Fruit fly (Drosophila melanogaster) whole organism, embryonic: ENCODE results near the gene CG17732.

Experiments used
- Adf1 ChIP-seq: fragments of 200-800 bp; sonication (Bioruptor generic); IDR thresholded peaks from 2 replicates; pipeline ENCODE4 v1.3.6; 2022; ENCODE audit warnings: missing biosample characterization, missing genetic modification characterization
- CG10431 ChIP-seq: fragments of 200-800 bp; sonication (Bioruptor generic); optimal IDR thresholded peaks from 3 replicates; lab custom pipeline; 2018; ENCODE audit warnings: missing biosample characterization, mild to moderate bottlenecking, missing genetic modification characterization
- CG12219 ChIP-seq: fragments of 200-800 bp; sonication (Bioruptor generic); optimal IDR thresholded peaks from 3 replicates; lab custom pipeline; 2018; ENCODE audit warnings: missing biosample characterization, mild to moderate bottlenecking, missing genetic modification characterization
- CG12942 ChIP-seq: fragments of 200-800 bp; sonication (Bioruptor generic); optimal IDR thresholded peaks from 3 replicates; lab custom pipeline; 2016; ENCODE audit warnings: missing biosample characterization, missing genetic modification characterization
- CG13287 ChIP-seq: fragments of 200-800 bp; sonication (Bioruptor generic); IDR thresholded peaks from 2 replicates; pipeline ENCODE4 v1.3.6; 2022; ENCODE audit warnings: missing biosample characterization, missing genetic modification characterization; ENCODE audit not compliant: partially characterized antibody
- CG14441 ChIP-seq: fragments of 200-800 bp; sonication (Bioruptor generic); IDR thresholded peaks from 2 replicates; pipeline ENCODE4 v1.3.6; 2022; ENCODE audit warnings: missing biosample characterization, missing genetic modification characterization
- CG16779 ChIP-seq: fragments of 200-800 bp; sonication (Bioruptor generic); IDR thresholded peaks from 2 replicates; pipeline ENCODE4 v1.3.6; 2022; ENCODE audit warnings: missing biosample characterization, missing genetic modification characterization
- CG31365 ChIP-seq: fragments of 200-800 bp; sonication (Bioruptor generic); optimal IDR thresholded peaks from 2 replicates; lab custom pipeline; 2018; ENCODE audit warnings: missing biosample characterization, mild to moderate bottlenecking, missing genetic modification characterization
- CG3281 ChIP-seq: fragments of 200-800 bp; sonication (Bioruptor generic); optimal IDR thresholded peaks from 3 replicates; lab custom pipeline; 2017; ENCODE audit warnings: missing biosample characterization, mild to moderate bottlenecking, missing genetic modification characterization
- CG34224 ChIP-seq: fragments of 200-800 bp; sonication (Bioruptor generic); IDR thresholded peaks from 3 replicates; pipeline ENCODE4 v1.3.6; 2022; ENCODE audit warnings: missing biosample characterization, missing genetic modification characterization; ENCODE audit not compliant: partially characterized antibody
- CG34422 ChIP-seq: fragments of 200-800 bp; sonication (Bioruptor generic); IDR thresholded peaks from 3 replicates; pipeline ENCODE4 v1.3.6; 2022; ENCODE audit warnings: missing biosample characterization, missing genetic modification characterization
- CG7963 ChIP-seq: fragments of 200-800 bp; sonication (Bioruptor generic); IDR thresholded peaks from 3 replicates; pipeline ENCODE4 v1.3.6; 2022; ENCODE audit warnings: missing biosample characterization, missing genetic modification characterization; ENCODE audit not compliant: partially characterized antibody
- CG7987 ChIP-seq: fragments of 200-800 bp; sonication (Bioruptor generic); optimal IDR thresholded peaks from 2 replicates; lab custom pipeline; 2018; ENCODE audit warnings: missing biosample characterization, mild to moderate bottlenecking, missing genetic modification characterization, moderate library complexity
- CG8089 ChIP-seq: fragments of 200-800 bp; sonication (Bioruptor generic); optimal IDR thresholded peaks from 3 replicates; lab custom pipeline; 2016; ENCODE audit warnings: missing biosample characterization, missing genetic modification characterization
- CG8290 ChIP-seq, 3 experiments: fragments of 200-800 bp; sonication (Bioruptor generic); optimal IDR thresholded peaks; 2 replicates each; lab custom pipeline; 2016 to 2019; ENCODE audit warnings: missing biosample characterization in 3 of 3, missing genetic modification characterization in 3 of 3, mild to moderate bottlenecking in 2 of 3, moderate library complexity in 1 of 3
- CG9797 ChIP-seq: fragments of 200-800 bp; sonication (Bioruptor generic); optimal IDR thresholded peaks from 3 replicates; lab custom pipeline; 2018; ENCODE audit warnings: missing biosample characterization, mild to moderate bottlenecking, missing genetic modification characterization
- Dbx ChIP-seq: fragments of 200-800 bp; sonication (Bioruptor generic); IDR thresholded peaks from 3 replicates; pipeline ENCODE4 v1.3.6; 2022; ENCODE audit warnings: missing biosample characterization, missing genetic modification characterization
- Deaf1 ChIP-seq: fragments of 200-800 bp; optimal IDR thresholded peaks from 3 replicates; lab custom pipeline; 2019; ENCODE audit warnings: missing biosample characterization, mild to moderate bottlenecking, missing genetic modification characterization, moderate library complexity
- Dfd ChIP-seq, 2 experiments: fragments of >200 bp; optimal IDR thresholded peaks; 2 replicates each; lab custom pipeline; 2017; ENCODE audit warnings: missing biosample characterization in 2 of 2, missing genetic modification characterization in 2 of 2
- Dp ChIP-seq: fragments of 200-800 bp; sonication (Bioruptor generic); optimal IDR thresholded peaks from 2 replicates; lab custom pipeline; 2018; ENCODE audit warnings: missing biosample characterization, mild to moderate bottlenecking, missing genetic modification characterization, moderate library complexity
- HLH54F ChIP-seq: fragments of 200-800 bp; sonication (Bioruptor generic); optimal IDR thresholded peaks from 3 replicates; lab custom pipeline; 2016; ENCODE audit warnings: missing biosample characterization, missing genetic modification characterization
- HmgD ChIP-seq: fragments of 200-800 bp; sonication (Bioruptor generic); optimal IDR thresholded peaks from 3 replicates; lab custom pipeline; 2016; ENCODE audit warnings: missing biosample characterization, missing genetic modification characterization
- Hmr ChIP-seq: fragments of 200-800 bp; sonication (Bioruptor generic); optimal IDR thresholded peaks from 3 replicates; lab custom pipeline; 2017; ENCODE audit warnings: mild to moderate bottlenecking, missing biosample characterization, missing genetic modification reagents, missing genetic modification characterization
- Jarid2 ChIP-seq: fragments of 200-800 bp; sonication (Bioruptor generic); optimal IDR thresholded peaks from 3 replicates; lab custom pipeline; 2017; ENCODE audit warnings: mild to moderate bottlenecking, missing biosample characterization, missing genetic modification reagents, missing genetic modification characterization
- Med ChIP-seq: fragments of 200-800 bp; sonication (Bioruptor generic); peaks from one replicate; lab custom pipeline; 2016; ENCODE audit warnings: missing biosample characterization, missing genetic modification characterization, mild to moderate bottlenecking, inconsistent platforms, moderate library complexity
- Pdp1 ChIP-seq, 2 experiments: fragments of 200-800 bp; sonication (Bioruptor generic); optimal IDR thresholded peaks; 3 replicates each; lab custom pipeline; 2016; ENCODE audit warnings: missing biosample characterization in 2 of 2, missing genetic modification characterization in 2 of 2, mild to moderate bottlenecking in 1 of 2, moderate library complexity in 1 of 2
- Ravus ChIP-seq: fragments of 200-800 bp; sonication (Bioruptor generic); IDR thresholded peaks from 2 replicates; pipeline ENCODE4 v1.3.6; 2022; ENCODE audit warnings: missing biosample characterization, missing genetic modification characterization
- Trl ChIP-seq, 3 experiments: fragments of >200 bp in 2 of 3; fragments of 200-800 bp in 1 of 3; sonication (Bioruptor generic) in 1 of 3; optimal IDR thresholded peaks; 2 replicates in 1 of 3; 3 replicates in 2 of 3; lab custom pipeline; 2016 to 2017; ENCODE audit warnings: missing biosample characterization in 1 of 3, missing genetic modification characterization in 1 of 3
- abd-A ChIP-seq: fragments of 200-800 bp; sonication (Bioruptor generic); optimal IDR thresholded peaks from 3 replicates; lab custom pipeline; 2019; ENCODE audit warnings: missing biosample characterization, mild to moderate bottlenecking, missing genetic modification characterization, moderate library complexity
- ara ChIP-seq: fragments of 200-800 bp; sonication (Bioruptor generic); IDR thresholded peaks from 2 replicates; pipeline ENCODE4 v1.3.6; 2022; ENCODE audit warnings: missing biosample characterization, missing genetic modification characterization
- ash1 ChIP-seq: fragments of 200-800 bp; sonication (Bioruptor generic); optimal IDR thresholded peaks from 2 replicates; lab custom pipeline; 2018; ENCODE audit warnings: missing biosample characterization, mild to moderate bottlenecking, missing genetic modification characterization
- caup ChIP-seq: fragments of 200-800 bp; sonication (Bioruptor generic); optimal IDR thresholded peaks from 3 replicates; lab custom pipeline; 2017; ENCODE audit warnings: missing biosample characterization, mild to moderate bottlenecking, missing genetic modification characterization, moderate library complexity; ENCODE audit not compliant: severe bottlenecking
- crol ChIP-seq: fragments of 200-800 bp; sonication (Bioruptor generic); IDR thresholded peaks from 2 replicates; pipeline ENCODE4 v1.3.6; 2022; ENCODE audit warnings: missing biosample characterization, missing genetic modification characterization
- cwo ChIP-seq: fragments of 200-800 bp; sonication (Bioruptor generic); optimal IDR thresholded peaks from 3 replicates; lab custom pipeline; 2017; ENCODE audit warnings: missing biosample characterization, missing genetic modification characterization, mild to moderate bottlenecking, moderate library complexity, missing genetic modification reagents
- ems ChIP-seq: fragments of 200-800 bp; sonication (Bioruptor generic); optimal IDR thresholded peaks from 3 replicates; lab custom pipeline; 2016; ENCODE audit warnings: missing biosample characterization, missing genetic modification characterization
- gro ChIP-seq: fragments of 200-800 bp; sonication (Bioruptor generic); optimal IDR thresholded peaks from 2 replicates; lab custom pipeline; 2016; ENCODE audit warnings: missing biosample characterization, missing genetic modification characterization
- insv ChIP-seq, 2 experiments: fragments of 200-800 bp; sonication (Bioruptor generic); optimal IDR thresholded peaks; 3 replicates each; lab custom pipeline; 2016 to 2018; ENCODE audit warnings: missing biosample characterization in 2 of 2, missing genetic modification characterization in 2 of 2
- inv ChIP-seq: fragments of 200-800 bp; sonication (Bioruptor generic); IDR thresholded peaks from 2 replicates; pipeline ENCODE4 v1.3.6; 2022; ENCODE audit warnings: missing biosample characterization, missing genetic modification characterization; ENCODE audit not compliant: partially characterized antibody
- lilli ChIP-seq: fragments of 200-800 bp; sonication (Bioruptor generic); optimal IDR thresholded peaks from 3 replicates; lab custom pipeline; 2016; ENCODE audit warnings: missing biosample characterization, missing genetic modification characterization
- mam ChIP-seq: fragments of 200-800 bp; sonication (Bioruptor generic); optimal IDR thresholded peaks from 3 replicates; lab custom pipeline; 2016; ENCODE audit warnings: missing biosample characterization, missing genetic modification characterization
- mirr ChIP-seq: fragments of 200-800 bp; sonication (Bioruptor generic); optimal IDR thresholded peaks from 3 replicates; lab custom pipeline; 2018; ENCODE audit warnings: missing biosample characterization, mild to moderate bottlenecking, missing genetic modification characterization
- pan ChIP-seq, 4 experiments: fragments of >200 bp in 3 of 4; fragments of 200-800 bp in 1 of 4; sonication (Bioruptor generic) in 1 of 4; optimal IDR thresholded peaks in 3 of 4; IDR thresholded peaks in 1 of 4; 2 replicates each; pipeline versions ENCODE4 v1.3.6 to Lab custom; 2017 to 2022; ENCODE audit warnings: missing biosample characterization in 2 of 4, missing genetic modification characterization in 2 of 4, mixed read lengths in 1 of 4
- pho ChIP-seq: fragments of 200-800 bp; sonication (Bioruptor generic); optimal IDR thresholded peaks from 2 replicates; lab custom pipeline; 2016; ENCODE audit warnings: missing biosample characterization, missing genetic modification characterization
- sd ChIP-seq: fragments of 200-800 bp; sonication (Bioruptor generic); optimal IDR thresholded peaks from 3 replicates; lab custom pipeline; 2018; ENCODE audit warnings: missing biosample characterization, mild to moderate bottlenecking, missing genetic modification characterization, moderate library complexity
- shn ChIP-seq: fragments of 200-800 bp; sonication (Bioruptor generic); optimal IDR thresholded peaks from 3 replicates; lab custom pipeline; 2016; ENCODE audit warnings: missing biosample characterization, missing genetic modification characterization
- sna ChIP-seq: fragments of 200-800 bp; sonication (Bioruptor generic); IDR thresholded peaks from 2 replicates; pipeline ENCODE4 v1.3.6; 2022; ENCODE audit warnings: missing biosample characterization, missing genetic modification characterization; ENCODE audit not compliant: partially characterized antibody
- vvl ChIP-seq: fragments of 200-800 bp; sonication (Bioruptor generic); IDR thresholded peaks from 2 replicates; pipeline ENCODE4 v1.3.6; 2022; ENCODE audit warnings: missing biosample characterization, missing genetic modification characterization
- zfh2 ChIP-seq: fragments of 200-800 bp; sonication (Bioruptor generic); optimal IDR thresholded peaks from 2 replicates; lab custom pipeline; 2016; ENCODE audit warnings: missing biosample characterization, missing genetic modification characterization

CG17732 gene

DNA sequence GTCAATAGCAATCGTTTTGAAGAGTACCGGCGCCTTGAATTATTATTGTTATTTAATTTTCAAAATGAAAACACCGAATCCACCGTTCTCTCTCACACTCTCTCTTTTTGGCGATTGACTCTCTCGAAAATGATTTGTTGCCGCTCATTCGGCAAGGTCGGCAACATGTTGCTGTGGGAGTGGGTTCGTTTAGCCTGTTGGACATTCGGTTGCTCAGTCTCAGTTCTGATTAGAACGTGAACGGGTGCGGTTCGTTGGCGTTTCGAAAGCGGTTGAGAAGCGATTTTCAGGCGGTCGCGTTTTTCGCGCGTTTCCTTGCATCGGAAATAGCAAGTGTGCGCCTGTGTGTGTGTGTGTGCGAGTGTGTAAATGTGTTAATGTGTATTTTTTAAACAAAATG is 42.5 kb upstream of the CG17732 start, which contains the start of gene Ac76E (continued):
- TF ChIP-seq Dp (GFP tag; lab: Kevin White, UChicago) (no peak), CG14441 (GFP tag; lab: Robert Waterston, UW) (no peak), Pdp1 (GFP tag; optimal IDR thresholded peaks at IDR 0.05; lab: Kevin White, UChicago) (peak in 1 of 2 experiments; percentile 32), mirr (GFP tag; lab: Kevin White, UChicago) (peak; percentile 62), ems (GFP tag; lab: Kevin White, UChicago) (no peak), pan (optimal IDR thresholded peaks at IDR 0.05; lab: Kevin White, UChicago) (no peak), pan (GFP tag; optimal IDR thresholded peaks at IDR 0.05 in 1 of 2, IDR thresholded peaks at IDR 0.05 in 1 of 2) (peak in 1 of 2 experiments; percentile 17), CG34422 (GFP tag; lab: Robert Waterston, UW) (peak; percentile 32; the same call in 1 of the 3 replicates), ara (GFP tag; lab: Robert Waterston, UW) (no peak), Dfd (GFP tag; optimal IDR thresholded peaks at IDR 0.05; lab: Kevin White, UChicago) (no peak), CG7963 (peak; percentile 11; the same call in 1 of the 3 replicates), Deaf1 (tag; lab: Kevin White, UChicago) (peak; percentile 87), CG3281 (peak; percentile 29), shn (no peak), CG13287 (GFP tag; lab: Robert Waterston, UW) (no peak; the same call in 1 of the 2 replicates), CG31365 (tag; lab: Kevin White, UChicago) (no peak), Jarid2 (GFP tag; lab: Kevin White, UChicago) (peak; percentile 92), mam (GFP tag; lab: Kevin White, UChicago) (no peak), CG12219 (no peak), CG16779 (no peak), ash1 (GFP tag; lab: Kevin White, UChicago) (no peak), CG10431 (GFP tag; lab: Kevin White, UChicago) (no peak), CG7987 (GFP tag; lab: Kevin White, UChicago) (peak; percentile 1), CG34224 (GFP tag; lab: Robert Waterston, UW) (0 out of 3 replicates have a peak, but pooled peaks have one; percentile 13), Hmr (peak; percentile 36), Dbx (no peak), Med (GFP tag; lab: Kevin White, UChicago) (peak; percentile 81), crol (GFP tag; lab: Robert Waterston, UW) (no peak), Trl (optimal IDR thresholded peaks at IDR 0.05; lab: Kevin White, UChicago) (peak; percentile 67 to 92), Trl (GFP tag; optimal IDR thresholded peaks at IDR 0.05; lab: Kevin White, UChicago) (no peak), sna (GFP tag; lab: Robert Waterston, UW) (0 out of 2 replicates have a peak, but pooled peaks have one; percentile 23), caup (GFP tag; lab: Kevin White, UChicago) (peak; percentile 32), HLH54F (GFP tag; lab: Kevin White, UChicago) (no peak), gro (GFP tag; lab: Kevin White, UChicago) (peak; percentile 80), cwo (peak; percentile 35), Ravus (GFP tag; lab: Robert Waterston, UW) (no peak), CG12942 (GFP tag; lab: Kevin White, UChicago) (no peak), CG8290 (GFP tag; optimal IDR thresholded peaks at IDR 0.05; lab: Kevin White, UChicago) (no peak), CG8290 (tag; optimal IDR thresholded peaks at IDR 0.05; lab: Kevin White, UChicago) (peak in 1 of 2 experiments; percentile 73), inv (GFP tag; lab: Robert Waterston, UW) (no peak), CG8089 (GFP tag; lab: Kevin White, UChicago) (no peak), HmgD (GFP tag; lab: Kevin White, UChicago) (no peak), sd (tag; lab: Kevin White, UChicago) (peak; percentile 25), insv (GFP tag; optimal IDR thresholded peaks at IDR 0.05; lab: Kevin White, UChicago) (peak in 1 of 2 experiments; percentile 81), pho (GFP tag; lab: Kevin White, UChicago) (no peak), vvl (no peak; the same call in 1 of the 2 replicates), lilli (GFP tag; lab: Kevin White, UChicago) (peak; percentile 17), Adf1 (GFP tag; lab: Robert Waterston, UW) (peak; percentile 43; the same call in 1 of the 2 replicates), zfh2 (GFP tag; lab: Kevin White, UChicago) (no peak), abd-A (tag; lab: Kevin White, UChicago) (peak; percentile 59), CG9797 (GFP tag; lab: Kevin White, UChicago) (no peak)
